Worm (Caenorhabditis elegans) whole organism, L2 larva: Measurements from ENCODE around the gene C33G8.13.

ENCODE experiments used
- C34F6.9 ChIP-seq: fragments of 150-350 bp; optimal IDR thresholded peaks from 2 replicates; lab custom pipeline; 2014; ENCODE audit warnings: missing biosample characterization, missing genetic modification characterization
- F13H6.1 ChIP-seq: sonication (generic microtip); optimal IDR thresholded peaks from 2 replicates; lab custom pipeline; 2016; ENCODE audit warnings: missing genetic modification characterization, missing compliant biosample characterization
- R02D3.7 ChIP-seq: fragments of 150-350 bp; optimal IDR thresholded peaks from 2 replicates; lab custom pipeline; 2014; ENCODE audit warnings: missing biosample characterization, missing genetic modification characterization
- Y55F3AM.14 ChIP-seq: fragments of 200-800 bp; sonication (Bioruptor generic); optimal IDR thresholded peaks from 2 replicates; lab custom pipeline; 2018; ENCODE audit warnings: mild to moderate bottlenecking, missing genetic modification characterization, missing compliant biosample characterization
- ZK546.5 ChIP-seq: sonication (generic microtip); optimal IDR thresholded peaks from 2 replicates; lab custom pipeline; 2017; ENCODE audit warnings: missing biosample characterization, missing genetic modification characterization
- alr-1 ChIP-seq: fragments of 150-350 bp; optimal IDR thresholded peaks from 2 replicates; lab custom pipeline; 2014; ENCODE audit warnings: missing biosample characterization, missing genetic modification characterization
- aly-2 ChIP-seq: fragments of 150-350 bp; optimal IDR thresholded peaks from 2 replicates; lab custom pipeline; 2014; ENCODE audit warnings: missing biosample characterization, missing genetic modification characterization
- ama-1 ChIP-seq: fragments of 150-350 bp; optimal IDR thresholded peaks from 2 replicates; lab custom pipeline; 2018; ENCODE audit warnings: inconsistent platforms
- ceh-16 ChIP-seq: fragments of 150-350 bp; optimal IDR thresholded peaks from 2 replicates; lab custom pipeline; 2014; ENCODE audit warnings: missing biosample characterization, missing genetic modification characterization
- ceh-82 ChIP-seq: fragments of 150-350 bp; optimal IDR thresholded peaks from 2 replicates; lab custom pipeline; 2014; ENCODE audit warnings: missing biosample characterization, missing genetic modification characterization
- crh-2 ChIP-seq: sonication (generic microtip); optimal IDR thresholded peaks from 2 replicates; lab custom pipeline; 2017; ENCODE audit warnings: missing biosample characterization, missing genetic modification characterization
- dmd-4 ChIP-seq: sonication (generic microtip); optimal IDR thresholded peaks from 2 replicates; lab custom pipeline; 2017; ENCODE audit warnings: missing biosample characterization, missing genetic modification characterization
- egl-27 ChIP-seq: sonication (generic microtip); optimal IDR thresholded peaks from 3 replicates; lab custom pipeline; 2017; ENCODE audit warnings: missing biosample characterization, missing genetic modification reagents, missing genetic modification characterization
- gmeb-1 ChIP-seq: fragments of 150-350 bp; optimal IDR thresholded peaks from 2 replicates; lab custom pipeline; 2014; ENCODE audit warnings: missing biosample characterization, missing genetic modification characterization
- lin-11 ChIP-seq: fragments of 150-350 bp; sonication (generic microtip); optimal IDR thresholded peaks from 2 replicates; lab custom pipeline; 2014; ENCODE audit warnings: missing biosample characterization, missing genetic modification characterization, inconsistent platforms, mixed read lengths
- lin-39 ChIP-seq: fragments of 150-350 bp; optimal IDR thresholded peaks from 2 replicates; lab custom pipeline; 2014; ENCODE audit warnings: missing biosample characterization, missing genetic modification reagents, missing genetic modification characterization
- lsy-2 ChIP-seq, 2 experiments: fragments of 150-350 bp in 1 of 2; sonication (generic microtip) in 1 of 2; optimal IDR thresholded peaks; 2 replicates each; lab custom pipeline; 2014 to 2017; ENCODE audit warnings: missing biosample characterization in 2 of 2, missing genetic modification characterization in 2 of 2
- mab-5 ChIP-seq: fragments of 150-350 bp; optimal IDR thresholded peaks from 2 replicates; lab custom pipeline; 2014; ENCODE audit warnings: missing biosample characterization, missing genetic modification characterization
- mdl-1 ChIP-seq, 2 experiments: fragments of 150-350 bp in 1 of 2; sonication (generic microtip) in 1 of 2; optimal IDR thresholded peaks; 2 replicates each; lab custom pipeline; 2017; ENCODE audit warnings: missing biosample characterization in 2 of 2, missing genetic modification characterization in 2 of 2
- nhr-10 ChIP-seq: sonication (generic microtip); optimal IDR thresholded peaks from 2 replicates; lab custom pipeline; 2017; ENCODE audit warnings: missing biosample characterization, missing genetic modification characterization
- nhr-11 ChIP-seq: fragments of 150-350 bp; optimal IDR thresholded peaks from 2 replicates; lab custom pipeline; 2014; ENCODE audit warnings: missing biosample characterization, missing genetic modification characterization
- nhr-12 ChIP-seq: fragments of 150-350 bp; optimal IDR thresholded peaks from 2 replicates; lab custom pipeline; 2014; ENCODE audit warnings: missing biosample characterization, missing genetic modification characterization
- nhr-23 ChIP-seq: fragments of 150-350 bp; optimal IDR thresholded peaks from 2 replicates; lab custom pipeline; 2014; ENCODE audit warnings: missing biosample characterization, missing genetic modification reagents, missing genetic modification characterization
- nhr-237 ChIP-seq: fragments of 150-350 bp; optimal IDR thresholded peaks from 2 replicates; lab custom pipeline; 2014; ENCODE audit warnings: missing biosample characterization, missing genetic modification characterization
- nhr-25 ChIP-seq: fragments of 150-350 bp; sonication (generic microtip); optimal IDR thresholded peaks from 3 replicates; lab custom pipeline; 2014; ENCODE audit warnings: missing biosample characterization, missing genetic modification characterization
- nhr-77 ChIP-seq: fragments of 150-350 bp; optimal IDR thresholded peaks from 2 replicates; lab custom pipeline; 2014; ENCODE audit warnings: missing biosample characterization, missing genetic modification characterization
- sem-4 ChIP-seq: fragments of 150-350 bp; optimal IDR thresholded peaks from 2 replicates; lab custom pipeline; 2014; ENCODE audit warnings: missing biosample characterization, missing genetic modification reagents, missing genetic modification characterization
- skn-1 ChIP-seq: sonication (generic microtip); optimal IDR thresholded peaks from 2 replicates; lab custom pipeline; 2017; ENCODE audit warnings: missing biosample characterization, missing genetic modification characterization
- sma-3 ChIP-seq: sonication (generic microtip); optimal IDR thresholded peaks from 2 replicates; lab custom pipeline; 2016; ENCODE audit warnings: missing genetic modification reagents, missing genetic modification characterization, missing compliant biosample characterization
- sma-9 ChIP-seq, 2 experiments: fragments of 150-350 bp in 1 of 2; sonication (generic microtip) in 1 of 2; optimal IDR thresholded peaks; 2 replicates each; lab custom pipeline; 2014 to 2016; ENCODE audit warnings: missing genetic modification characterization in 2 of 2, mild to moderate bottlenecking in 1 of 2, missing biosample characterization in 1 of 2, missing compliant biosample characterization in 1 of 2, missing genetic modification reagents in 1 of 2, moderate library complexity in 1 of 2
- unc-55 ChIP-seq: fragments of 150-350 bp; sonication (generic microtip); optimal IDR thresholded peaks from 3 replicates; lab custom pipeline; 2014; ENCODE audit warnings: missing biosample characterization, missing genetic modification reagents, missing genetic modification characterization
- unc-62 ChIP-seq: fragments of 150-350 bp; optimal IDR thresholded peaks from 2 replicates; lab custom pipeline; 2014; ENCODE audit warnings: missing biosample characterization, missing genetic modification reagents, missing genetic modification characterization
- zag-1 ChIP-seq: fragments of 150-350 bp; optimal IDR thresholded peaks from 2 replicates; lab custom pipeline; 2014; ENCODE audit warnings: missing biosample characterization, missing genetic modification characterization
- ztf-1 ChIP-seq: fragments of 200-800 bp; sonication (Bioruptor generic); conservative IDR thresholded peaks from 2 replicates; pipeline ENCODE4 v1.3.6; 2022; ENCODE audit warnings: missing genetic modification characterization, missing compliant biosample characterization
- ztf-4 ChIP-seq: fragments of 150-350 bp; optimal IDR thresholded peaks from 2 replicates; lab custom pipeline; 2014; ENCODE audit warnings: missing biosample characterization, missing genetic modification characterization

The C33G8.13 gene

ce11 chrV:7047512-7047911 lies 31.7 kb upstream of the C33G8.13 start, which contains the start of gene F20A1.8:
TSS of gene F20A1.8 (minus strand) at chrV:7047612.
- TF ChIP-seq gmeb-1 (tag; lab: Kevin White, UChicago) (no peak), nhr-25 (no peak)

ce11 chrV:7046005-7046404 lies 30.2 kb upstream of the C33G8.13 start, which contains the start of gene F20A1.2:
TSS of gene F20A1.2 (plus strand) at chrV:7046305.
- TF ChIP-seq ZK546.5 (no peak), sma-9 (GFP tag; optimal IDR thresholded peaks at IDR 0.05; lab: Kevin White, UChicago) (no peak), sma-9 (tag; optimal IDR thresholded peaks at IDR 0.05; lab: Kevin White, UChicago) (no peak), nhr-77 (tag; lab: Kevin White, UChicago) (no peak), lin-11 (tag; lab: Kevin White, UChicago) (no peak), nhr-10 (tag; lab: Kevin White, UChicago) (no peak)

ce11 chrV:7036475-7036874 lies 20.7 kb upstream of the C33G8.13 start, which contains the start of gene twk-11:
TSS of gene twk-11 (minus strand) at chrV:7036575.
- TF ChIP-seq sma-9 (GFP tag; optimal IDR thresholded peaks at IDR 0.05; lab: Kevin White, UChicago) (no peak), sma-9 (tag; optimal IDR thresholded peaks at IDR 0.05; lab: Kevin White, UChicago) (no peak), crh-2 (tag; lab: Kevin White, UChicago) (no peak), F13H6.1 (tag; lab: Kevin White, UChicago) (no peak), egl-27 (tag; lab: Kevin White, UChicago) (no peak), ztf-4 (tag; lab: Kevin White, UChicago) (no peak), dmd-4 (tag; lab: Kevin White, UChicago) (no peak), ztf-1 (GFP tag; lab: Robert Waterston, UW) (no peak), ama-1 (lab: Kevin White, UChicago) (no peak), mdl-1 (tag; optimal IDR thresholded peaks at IDR 0.05; lab: Kevin White, UChicago) (no peak), skn-1 (no peak), nhr-12 (no peak), lin-11 (tag; lab: Kevin White, UChicago) (no peak), zag-1 (tag; lab: Kevin White, UChicago) (no peak), Y55F3AM.14 (GFP tag; lab: Kevin White, UChicago) (no peak)

- no peak for TF ChIP-seq alr-1 (tag; lab: Kevin White, UChicago)
- no peak for TF ChIP-seq sma-9 (GFP tag; optimal IDR thresholded peaks at IDR 0.05; lab: Kevin White, UChicago)
- no peak for TF ChIP-seq sma-9 (tag; optimal IDR thresholded peaks at IDR 0.05; lab: Kevin White, UChicago)
- TF ChIP-seq ceh-16 (tag; lab: Kevin White, UChicago) = no peak
- TF ChIP-seq zag-1 (tag; lab: Kevin White, UChicago) = no peak
- no peak for TF ChIP-seq nhr-23 (tag; lab: Kevin White, UChicago)
- no peak for TF ChIP-seq egl-27 (tag; lab: Kevin White, UChicago)
- TF ChIP-seq lin-39 (tag; lab: Kevin White, UChicago) = no peak
- TF ChIP-seq ama-1 (lab: Kevin White, UChicago) = no peak
- no peak for TF ChIP-seq ztf-4 (tag; lab: Kevin White, UChicago)
- no peak for TF ChIP-seq nhr-11
- TF ChIP-seq ceh-82 (tag; lab: Kevin White, UChicago) = no peak
- TF ChIP-seq sma-3 (GFP tag; lab: Kevin White, UChicago) = no peak
- TF ChIP-seq lin-11 (tag; lab: Kevin White, UChicago) = no peak
- TF ChIP-seq lsy-2 (tag; optimal IDR thresholded peaks at IDR 0.05; lab: Kevin White, UChicago) = no peak
- TF ChIP-seq unc-62 = no peak
- TF ChIP-seq sem-4 (tag; lab: Kevin White, UChicago) = no peak
- TF ChIP-seq R02D3.7 (tag; lab: Kevin White, UChicago) = no peak
- no peak for TF ChIP-seq aly-2
- no peak for TF ChIP-seq unc-55 (GFP tag; lab: Kevin White, UChicago)
Observed at ce11 chrV:7027055-7027454, 11.3 kb upstream of the C33G8.13 start, which contains the start of gene F20A1.6. TSS of gene F20A1.6 (minus strand) at chrV:7027155.

- TF ChIP-seq gmeb-1 (tag; lab: Kevin White, UChicago) (no peak), nhr-237 (tag; lab: Kevin White, UChicago) (no peak), mab-5 (tag; lab: Kevin White, UChicago) (no peak), C34F6.9 (no peak)
Observed at ce11 chrV:7022981-7023380, 7.2 kb upstream of the C33G8.13 start.
